Fruit fly (Drosophila melanogaster): ENCODE results near the gene CG7049.

CG7049 gene

dm6 chr3L:129311-129816 is 46.7 kb downstream of the CG7049 start, which contains the start of gene Pdk1 (continued):
- TF ChIP-seq YL-1 (GFP tag; optimal IDR thresholded peaks at IDR 0.05) = peak; percentile 11
- no peak for TF ChIP-seq CG30020 (tag; optimal IDR thresholded peaks at IDR 0.05)
- TF ChIP-seq pzg (GFP tag; optimal IDR thresholded peaks at IDR 0.05) = no peak
- TF ChIP-seq CG1602 (GFP tag; optimal IDR thresholded peaks at IDR 0.05) = no peak
- 0 out of 2 replicates have a peak, but pooled peaks have one; percentile 17 for TF ChIP-seq hbn (GFP tag; IDR thresholded peaks at IDR 0.05; ENCODE audit: partially characterized antibody)
- no peak for TF ChIP-seq CG7271 (tag; optimal IDR thresholded peaks at IDR 0.05)
- no peak for TF ChIP-seq fd96Cb (tag; optimal IDR thresholded peaks at IDR 0.05)
- no peak for TF ChIP-seq gem (tag; optimal IDR thresholded peaks at IDR 0.05)
- peak; percentile 6 for TF ChIP-seq CG10267 (tag; optimal IDR thresholded peaks at IDR 0.05)
- TF ChIP-seq CG12219 (GFP tag; optimal IDR thresholded peaks at IDR 0.05) = no peak
- no peak for TF ChIP-seq CG2875 (GFP tag; optimal IDR thresholded peaks at IDR 0.05)
- TF ChIP-seq Ets65A (GFP tag) = no peak
- no peak for TF ChIP-seq odd (GFP tag; optimal IDR thresholded peaks at IDR 0.05)
- peak; percentile 79 for TF ChIP-seq CG3163 (GFP tag; optimal IDR thresholded peaks at IDR 0.05)
- TF ChIP-seq Gug (GFP tag; IDR thresholded peaks at IDR 0.05) = no peak
- TF ChIP-seq CG6765 (GFP tag; optimal IDR thresholded peaks at IDR 0.05) = no peak
- TF ChIP-seq Dek (tag; optimal IDR thresholded peaks at IDR 0.05) = no peak
- no peak for TF ChIP-seq CG33213 (GFP tag; optimal IDR thresholded peaks at IDR 0.05)
- TF ChIP-seq fd102C (GFP tag; optimal IDR thresholded peaks at IDR 0.05) = no peak
- no peak for TF ChIP-seq wor (GFP tag; IDR thresholded peaks at IDR 0.05)
- no peak for TF ChIP-seq bab2 (GFP tag; optimal IDR thresholded peaks at IDR 0.05)
- TF ChIP-seq tio (GFP tag; optimal IDR thresholded peaks at IDR 0.05) = no peak
- TF ChIP-seq Med (GFP tag) = peak; percentile 93
- no peak for TF ChIP-seq hth (optimal IDR thresholded peaks at IDR 0.05)
- TF ChIP-seq CG17359 (tag; optimal IDR thresholded peaks at IDR 0.05) = peak; percentile 37
- TF ChIP-seq Dad (GFP tag; optimal IDR thresholded peaks at IDR 0.05) = no peak
- no peak for TF ChIP-seq CG9437 (GFP tag; optimal IDR thresholded peaks at IDR 0.05)
- TF ChIP-seq sens (GFP tag) = peak; percentile 84
- no peak for TF ChIP-seq Abd-B (GFP tag; optimal IDR thresholded peaks at IDR 0.05)
- TF ChIP-seq cas (GFP tag; IDR thresholded peaks at IDR 0.05) = no peak
- TF ChIP-seq disco-r (GFP tag; optimal IDR thresholded peaks at IDR 0.05) = no peak
- no peak for TF ChIP-seq Lhr (GFP tag; optimal IDR thresholded peaks at IDR 0.05)
- TF ChIP-seq Hey (tag; optimal IDR thresholded peaks at IDR 0.05) = no peak
- no peak for TF ChIP-seq CG9727 (GFP tag; optimal IDR thresholded peaks at IDR 0.05)
- TF ChIP-seq CG12071 (GFP tag; optimal IDR thresholded peaks at IDR 0.05) = peak; percentile 58
- no peak; the same call in 1 of the 2 replicates for TF ChIP-seq HLH3B (GFP tag; IDR thresholded peaks at IDR 0.05)
- TF ChIP-seq Oaz (GFP tag; IDR thresholded peaks at IDR 0.05) = no peak
- no peak for TF ChIP-seq esg (GFP tag; conservative IDR thresholded peaks at IDR 0.05)
- no peak for TF ChIP-seq CG3995 (GFP tag; optimal IDR thresholded peaks at IDR 0.05)
- TF ChIP-seq CG6272 (GFP tag; IDR thresholded peaks at IDR 0.05) = no peak
- TF ChIP-seq CG17568 (GFP tag; optimal IDR thresholded peaks at IDR 0.05) = peak; percentile 36
- peak; percentile 10; the same call in 1 of the 3 replicates for TF ChIP-seq otp (GFP tag; IDR thresholded peaks at IDR 0.05)
- TF ChIP-seq CG14667 (GFP tag; IDR thresholded peaks at IDR 0.05) = no peak
- TF ChIP-seq CG7556 (GFP tag; optimal IDR thresholded peaks at IDR 0.05) = no peak
- TF ChIP-seq CG1529 (GFP tag; optimal IDR thresholded peaks at IDR 0.05) = no peak
- no peak for TF ChIP-seq CG6175 (GFP tag; IDR thresholded peaks at IDR 0.05)
- TF ChIP-seq danr (GFP tag; IDR thresholded peaks at IDR 0.05) = no peak
- 0 out of 2 replicates have a peak, but pooled peaks have one; percentile 8 for TF ChIP-seq inv (GFP tag; IDR thresholded peaks at IDR 0.05; ENCODE audit: partially characterized antibody)
- no peak for TF ChIP-seq CG11456 (GFP tag; IDR thresholded peaks at IDR 0.05)
- TF ChIP-seq CG10147 (GFP tag; optimal IDR thresholded peaks at IDR 0.05) = no peak
- TF ChIP-seq CG7987 (GFP tag; optimal IDR thresholded peaks at IDR 0.05) = peak; percentile 49
- peak; percentile 91 for TF ChIP-seq CG34422 (GFP tag; IDR thresholded peaks at IDR 0.05)
